Fruit fly (Drosophila melanogaster) whole organism, prepupa: ENCODE data around the gene Adsl.

ENCODE experiments used
- CG10631 ChIP-seq: fragments of 200-800 bp; sonication (Bioruptor generic); optimal IDR thresholded peaks from 2 replicates; lab custom pipeline; 2016; ENCODE audit warnings: missing biosample characterization, missing genetic modification characterization
- CG10669 ChIP-seq: fragments of 200-800 bp; sonication (Bioruptor generic); optimal IDR thresholded peaks from 3 replicates; lab custom pipeline; 2018; ENCODE audit warnings: missing biosample characterization, mild to moderate bottlenecking, missing genetic modification characterization, moderate library complexity
- CG11294 ChIP-seq: fragments of 200-800 bp; sonication (Bioruptor generic); IDR thresholded peaks from 2 replicates; pipeline ENCODE4 v1.3.6; 2022; ENCODE audit warnings: missing biosample characterization, missing genetic modification characterization
- CG11902 ChIP-seq: fragments of 200-800 bp; sonication (Bioruptor generic); optimal IDR thresholded peaks from 3 replicates; lab custom pipeline; 2016; ENCODE audit warnings: missing biosample characterization, missing genetic modification characterization
- CG1621 ChIP-seq: fragments of 200-800 bp; sonication (Bioruptor generic); optimal IDR thresholded peaks from 3 replicates; lab custom pipeline; 2018; ENCODE audit warnings: missing biosample characterization, mild to moderate bottlenecking, missing genetic modification characterization
- CG3032 ChIP-seq: fragments of 200-800 bp; optimal IDR thresholded peaks from 2 replicates; lab custom pipeline; 2019; ENCODE audit warnings: missing biosample characterization, mild to moderate bottlenecking, missing genetic modification characterization, moderate library complexity
- CG31627 ChIP-seq: fragments of 200-800 bp; sonication (Bioruptor generic); optimal IDR thresholded peaks from 3 replicates; lab custom pipeline; 2016; ENCODE audit warnings: missing biosample characterization, missing genetic modification characterization
- CG34406 ChIP-seq: fragments of 200-800 bp; sonication (Bioruptor generic); optimal IDR thresholded peaks from 3 replicates; lab custom pipeline; 2016; ENCODE audit warnings: missing biosample characterization, missing genetic modification characterization
- CG6163 ChIP-seq: fragments of 200-800 bp; sonication (Bioruptor generic); IDR thresholded peaks from 3 replicates; pipeline ENCODE4 v1.3.6; 2022; ENCODE audit warnings: missing biosample characterization, missing genetic modification characterization
- CG6276 ChIP-seq: fragments of 200-800 bp; sonication (Bioruptor generic); optimal IDR thresholded peaks from 2 replicates; lab custom pipeline; 2017; ENCODE audit warnings: missing biosample characterization, mild to moderate bottlenecking, missing genetic modification characterization
- CG6792 ChIP-seq: fragments of 200-800 bp; sonication (Bioruptor generic); optimal IDR thresholded peaks from 3 replicates; lab custom pipeline; 2016; ENCODE audit warnings: missing biosample characterization, missing genetic modification characterization
- CG6808 ChIP-seq: fragments of 200-800 bp; sonication (Bioruptor generic); optimal IDR thresholded peaks from 3 replicates; lab custom pipeline; 2017; ENCODE audit warnings: missing biosample characterization, missing genetic modification characterization, mild to moderate bottlenecking, moderate library complexity, missing genetic modification reagents
- CG6854 ChIP-seq: fragments of 200-800 bp; sonication (Bioruptor generic); optimal IDR thresholded peaks from 2 replicates; lab custom pipeline; 2017; ENCODE audit warnings: missing biosample characterization, mild to moderate bottlenecking, missing genetic modification characterization
- CG7368 ChIP-seq: fragments of 200-800 bp; sonication (Bioruptor generic); optimal IDR thresholded peaks from 3 replicates; lab custom pipeline; 2016; ENCODE audit warnings: missing biosample characterization, missing genetic modification characterization
- CG8119 ChIP-seq: fragments of 200-800 bp; sonication (Bioruptor generic); IDR thresholded peaks from 3 replicates; pipeline ENCODE4 v1.3.6; 2022; ENCODE audit warnings: missing biosample characterization, missing genetic modification characterization
- CG8319 ChIP-seq: fragments of 200-800 bp; sonication (Bioruptor generic); optimal IDR thresholded peaks from 3 replicates; lab custom pipeline; 2016; ENCODE audit warnings: missing biosample characterization, missing genetic modification characterization
- CG8632 ChIP-seq: fragments of 200-800 bp; sonication (Bioruptor generic); optimal IDR thresholded peaks from 3 replicates; lab custom pipeline; 2016; ENCODE audit warnings: missing biosample characterization, missing genetic modification characterization
- Eip78C ChIP-seq: fragments of 200-800 bp; sonication (Bioruptor generic); peaks from one replicate; lab custom pipeline; 2016; ENCODE audit warnings: missing biosample characterization, missing genetic modification characterization
- Eip93F ChIP-seq: fragments of 200-800 bp; sonication (Bioruptor generic); optimal IDR thresholded peaks from 2 replicates; lab custom pipeline; 2016; ENCODE audit warnings: missing biosample characterization, mild to moderate bottlenecking, missing genetic modification characterization
- Ets21C ChIP-seq: fragments of 200-800 bp; sonication (Bioruptor generic); optimal IDR thresholded peaks from 3 replicates; lab custom pipeline; 2016; ENCODE audit warnings: missing biosample characterization, missing genetic modification characterization
- Hr4 ChIP-seq: fragments of 200-800 bp; sonication (Bioruptor generic); optimal IDR thresholded peaks from 3 replicates; lab custom pipeline; 2016; ENCODE audit warnings: missing biosample characterization, missing genetic modification characterization
- Lpt ChIP-seq: fragments of 200-800 bp; sonication (Bioruptor generic); optimal IDR thresholded peaks from 3 replicates; lab custom pipeline; 2016; ENCODE audit warnings: missing biosample characterization, missing genetic modification characterization
- Met ChIP-seq: fragments of 200-800 bp; sonication (Bioruptor generic); optimal IDR thresholded peaks from 3 replicates; lab custom pipeline; 2016; ENCODE audit warnings: missing biosample characterization, missing genetic modification characterization
- OdsH ChIP-seq: fragments of 200-800 bp; sonication (Bioruptor generic); optimal IDR thresholded peaks from 3 replicates; lab custom pipeline; 2016; ENCODE audit warnings: missing biosample characterization, missing genetic modification characterization
- Smox ChIP-seq: fragments of 200-800 bp; sonication (Bioruptor generic); optimal IDR thresholded peaks from 3 replicates; lab custom pipeline; 2016; ENCODE audit warnings: missing biosample characterization, missing genetic modification characterization
- Sox102F ChIP-seq: fragments of 200-800 bp; sonication (Bioruptor generic); optimal IDR thresholded peaks from 2 replicates; lab custom pipeline; 2016; ENCODE audit warnings: missing biosample characterization, mild to moderate bottlenecking, missing genetic modification characterization
- Sox14 ChIP-seq: fragments of 200-800 bp; sonication (Bioruptor generic); optimal IDR thresholded peaks from 3 replicates; lab custom pipeline; 2016; ENCODE audit warnings: missing biosample characterization, missing genetic modification characterization
- Sox15 ChIP-seq: fragments of 200-800 bp; sonication (Bioruptor generic); optimal IDR thresholded peaks from 3 replicates; lab custom pipeline; 2016; ENCODE audit warnings: missing biosample characterization, missing genetic modification characterization
- achi ChIP-seq: fragments of 200-800 bp; sonication (Bioruptor generic); optimal IDR thresholded peaks from 3 replicates; lab custom pipeline; 2016; ENCODE audit warnings: missing biosample characterization, missing genetic modification characterization
- acj6 ChIP-seq: fragments of 200-800 bp; sonication (Bioruptor generic); optimal IDR thresholded peaks from 3 replicates; lab custom pipeline; 2016; ENCODE audit warnings: missing biosample characterization, missing genetic modification characterization
- cyc ChIP-seq: fragments of 200-800 bp; sonication (Bioruptor generic); optimal IDR thresholded peaks from 3 replicates; lab custom pipeline; 2016; ENCODE audit warnings: missing biosample characterization, missing genetic modification characterization
- esn ChIP-seq: fragments of 200-800 bp; sonication (Bioruptor generic); optimal IDR thresholded peaks from 2 replicates; lab custom pipeline; 2016; ENCODE audit warnings: missing biosample characterization, mild to moderate bottlenecking, missing genetic modification characterization, moderate library complexity
- fd59A ChIP-seq: fragments of 200-800 bp; sonication (Bioruptor generic); optimal IDR thresholded peaks from 2 replicates; lab custom pipeline; 2017; ENCODE audit warnings: missing biosample characterization, mild to moderate bottlenecking, missing genetic modification characterization, missing genetic modification reagents
- lz ChIP-seq: fragments of 200-800 bp; sonication (Bioruptor generic); optimal IDR thresholded peaks from 3 replicates; lab custom pipeline; 2016; ENCODE audit warnings: missing biosample characterization, missing genetic modification characterization
- net ChIP-seq: fragments of 200-800 bp; sonication (Bioruptor generic); optimal IDR thresholded peaks from 3 replicates; lab custom pipeline; 2016; ENCODE audit warnings: missing biosample characterization, missing genetic modification characterization
- salr ChIP-seq, 2 experiments: fragments of 200-800 bp; sonication (Bioruptor generic); optimal IDR thresholded peaks; 3 replicates each; lab custom pipeline; 2016 to 2018; ENCODE audit warnings: missing biosample characterization in 2 of 2, missing genetic modification characterization in 2 of 2, mild to moderate bottlenecking in 1 of 2
- spab ChIP-seq: fragments of 200-800 bp; sonication (Bioruptor generic); optimal IDR thresholded peaks from 2 replicates; lab custom pipeline; 2017; ENCODE audit warnings: missing biosample characterization, mild to moderate bottlenecking, missing genetic modification characterization, missing genetic modification reagents
- ss ChIP-seq, 2 experiments: fragments of 200-800 bp; sonication (Bioruptor generic); optimal IDR thresholded peaks; 2 replicates in 1 of 2; 3 replicates in 1 of 2; lab custom pipeline; 2017 to 2018; ENCODE audit warnings: mild to moderate bottlenecking in 2 of 2, missing biosample characterization in 2 of 2, missing genetic modification characterization in 2 of 2, moderate library complexity in 1 of 2
- topi ChIP-seq: fragments of 200-800 bp; sonication (Bioruptor generic); optimal IDR thresholded peaks from 3 replicates; lab custom pipeline; 2016; ENCODE audit warnings: missing biosample characterization, missing genetic modification characterization

Gene Adsl

DNA sequence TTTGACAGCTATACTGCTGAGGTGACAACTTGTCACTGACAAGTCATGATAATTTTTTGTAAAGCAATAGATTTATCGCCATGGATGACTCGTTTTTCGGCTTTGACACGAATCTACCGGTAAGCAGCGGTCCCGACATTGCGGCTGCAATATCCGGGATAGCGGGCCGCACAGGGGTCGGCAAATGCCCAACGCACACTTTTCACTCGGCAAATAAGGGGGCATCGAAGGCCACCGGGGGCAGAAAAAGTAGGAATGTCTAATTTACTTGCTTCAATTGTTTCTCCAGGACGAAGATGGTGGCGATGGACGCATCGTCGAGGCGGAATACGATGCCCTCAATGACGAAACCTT is 22.6 kb upstream of the Adsl start:
- TF ChIP-seq CG8319, result no peak
- TF ChIP-seq spab (GFP tag; lab: Kevin White, UChicago), result no peak
- TF ChIP-seq Sox102F (GFP tag; lab: Kevin White, UChicago), result no peak
- TF ChIP-seq CG34406 (GFP tag; lab: Kevin White, UChicago), result no peak
- TF ChIP-seq CG10669 (GFP tag; lab: Kevin White, UChicago), result no peak
- TF ChIP-seq Eip78C (GFP tag; lab: Kevin White, UChicago), result no peak
- TF ChIP-seq CG7368, result no peak
- no peak for TF ChIP-seq acj6
- no peak for TF ChIP-seq Sox14

dm6 chr3R:17042838-17043569 is 22.1 kb upstream of the Adsl start, which contains the start of the genes bdwf and Patr-1:
Gene bdwf (minus strand): TSS chr3R:17043136.
Gene Patr-1 (plus strand): TSS chr3R:17043564.
- TF ChIP-seq Ets21C (no peak), CG8319 (peak; percentile 9), CG10631 (GFP tag; lab: Kevin White, UChicago) (peak; percentile 54), cyc (peak; percentile 28), CG8119 (GFP tag; lab: Robert Waterston, UW) (no peak), CG3032 (tag; lab: Kevin White, UChicago) (peak; percentile 24), achi (peak; percentile 99), Sox14 (peak; percentile 29), CG31627 (GFP tag; lab: Kevin White, UChicago) (peak; percentile 8), Eip78C (GFP tag; lab: Kevin White, UChicago) (no peak), topi (no peak), esn (GFP tag; lab: Kevin White, UChicago) (peak; percentile 58)

- no peak for TF ChIP-seq Sox102F (GFP tag; lab: Kevin White, UChicago)
- peak; percentile 27 for TF ChIP-seq achi
- no peak for TF ChIP-seq CG6276 (GFP tag; lab: Kevin White, UChicago)
- TF ChIP-seq acj6, result no peak
- no peak for TF ChIP-seq Smox (GFP tag; lab: Kevin White, UChicago)
- TF ChIP-seq esn (GFP tag; lab: Kevin White, UChicago), result peak; percentile 15
- no peak for TF ChIP-seq CG6854 (GFP tag; lab: Kevin White, UChicago)
- TF ChIP-seq Eip93F (GFP tag; lab: Kevin White, UChicago), result no peak
- no peak for TF ChIP-seq CG8632
- TF ChIP-seq CG6808 (GFP tag; lab: Kevin White, UChicago), result no peak
- TF ChIP-seq CG10631 (GFP tag; lab: Kevin White, UChicago), result peak; percentile 38
- TF ChIP-seq Met (GFP tag; lab: Kevin White, UChicago), result no peak
- TF ChIP-seq spab (GFP tag; lab: Kevin White, UChicago), result no peak
- no peak for TF ChIP-seq CG1621
- no peak for TF ChIP-seq Lpt (GFP tag; lab: Kevin White, UChicago)
Observed at dm6 chr3R:17039993-17040807, 19.3 kb upstream of the Adsl start, which contains the start of the genes CG18213 and Trm7-32. Gene CG18213 (minus strand): TSS chr3R:17040203. Gene Trm7-32 (plus strand): TSS chr3R:17040682.

- TF ChIP-seq Lpt (GFP tag; lab: Kevin White, UChicago) (no peak), Sox15 (GFP tag; lab: Kevin White, UChicago) (no peak)
Observed at dm6 chr3R:17035945-17036344, 15.0 kb upstream of the Adsl start, which contains the start of gene CG4009. Gene CG4009 (minus strand): TSS chr3R:17036045.

- no peak for TF ChIP-seq Sox102F (GFP tag; lab: Kevin White, UChicago)
- no peak for TF ChIP-seq fd59A (GFP tag; lab: Kevin White, UChicago)
- no peak for TF ChIP-seq CG6163 (GFP tag; lab: Robert Waterston, UW)
- TF ChIP-seq CG6276 (GFP tag; lab: Kevin White, UChicago), result no peak
- no peak for TF ChIP-seq Hr4 (GFP tag; lab: Kevin White, UChicago)
- no peak for TF ChIP-seq CG11294 (GFP tag; lab: Robert Waterston, UW)
- TF ChIP-seq Met (GFP tag; lab: Kevin White, UChicago), result no peak
- TF ChIP-seq salr (GFP tag; optimal IDR thresholded peaks at IDR 0.05; lab: Kevin White, UChicago), result no peak
- TF ChIP-seq ss (GFP tag; optimal IDR thresholded peaks at IDR 0.05; lab: Kevin White, UChicago), result no peak
- TF ChIP-seq CG6792 (GFP tag; lab: Kevin White, UChicago), result no peak
- TF ChIP-seq OdsH (GFP tag; lab: Kevin White, UChicago), result no peak
- no peak for TF ChIP-seq lz (GFP tag; lab: Kevin White, UChicago)
- TF ChIP-seq CG11902, result no peak
- no peak for TF ChIP-seq esn (GFP tag; lab: Kevin White, UChicago)
- TF ChIP-seq net (GFP tag; lab: Kevin White, UChicago), result no peak
Observed at dm6 chr3R:17031502-17031901, 10.6 kb upstream of the Adsl start, which contains the start of gene CG31268. Gene CG31268 (plus strand): TSS chr3R:17031802.
